Worm (Caenorhabditis elegans) whole organism, late embryonic: Measurements from ENCODE around the gene eri-9.

Source experiments
- K02D7.2 ChIP-seq: sonication (generic microtip); optimal IDR thresholded peaks from 2 replicates; lab custom pipeline; 2017; ENCODE audit warnings: mild to moderate bottlenecking, missing genetic modification characterization, missing compliant biosample characterization
- ztf-16 ChIP-seq: sonication (generic microtip); optimal IDR thresholded peaks from 2 replicates; lab custom pipeline; 2017; ENCODE audit warnings: missing genetic modification characterization, missing compliant biosample characterization

- TF ChIP-seq K02D7.2 (tag; lab: Kevin White, UChicago) = no peak
- no peak for TF ChIP-seq ztf-16
These were observed 32.0 kb upstream of the eri-9 start, which contains the start of gene tag-340 for ce11 chrIII:4900260-4900659.
